Worm (Caenorhabditis elegans) whole organism, late embryonic: ENCODE results near the gene lgc-45.

Source experiments
- ceh-30 ChIP-seq: fragments of 150-350 bp; optimal IDR thresholded peaks from 2 replicates; lab custom pipeline; 2014; ENCODE audit warnings: missing biosample characterization, missing genetic modification characterization
- dve-1 ChIP-seq: sonication (generic microtip); optimal IDR thresholded peaks from 2 replicates; lab custom pipeline; 2017; ENCODE audit warnings: antibody characterized with exemption, mild to moderate bottlenecking, missing genetic modification characterization, missing compliant biosample characterization
- sox-2 ChIP-seq: fragments of 200-800 bp; sonication (Bioruptor generic); IDR thresholded peaks from 2 replicates; pipeline ENCODE4 v1.3.6; 2022; ENCODE audit warnings: missing genetic modification reagents, missing genetic modification characterization, missing compliant biosample characterization

DNA sequence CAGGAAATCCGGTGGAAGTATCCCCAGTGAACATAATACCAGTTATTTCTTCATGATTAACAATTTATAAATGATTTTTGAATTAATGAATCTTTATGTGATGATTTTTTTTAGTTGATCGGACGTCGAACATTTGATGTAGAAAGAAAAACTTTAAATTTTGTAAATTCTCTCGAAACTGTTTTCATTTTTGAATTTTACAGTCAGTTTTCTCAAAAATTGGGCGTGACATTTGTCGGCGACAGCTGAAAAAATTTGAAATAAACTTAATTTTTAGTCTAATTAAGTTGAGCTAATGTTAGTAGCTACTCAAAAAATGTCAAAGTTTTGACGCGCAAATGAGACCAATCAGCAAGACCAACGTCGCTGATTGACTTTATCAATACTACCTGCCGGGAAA lies 26.1 kb downstream of the lgc-45 start, which contains the start of gene srh-60:
- no peak for TF ChIP-seq sox-2 (GFP tag; lab: Robert Waterston, UW)
- TF ChIP-seq ceh-30 = no peak
- no peak for TF ChIP-seq dve-1 (tag; lab: Kevin White, UChicago)
